Worm (Caenorhabditis elegans) whole organism, young adult: ENCODE measurements around the gene C08E3.15.

Experiments used
- C17E4.6 ChIP-seq: fragments of 200-800 bp; sonication (Bioruptor generic); IDR thresholded peaks from 2 replicates; pipeline ENCODE4 v1.3.6; 2022; ENCODE audit warnings: missing genetic modification reagents, missing genetic modification characterization, missing compliant biosample characterization
- D2030.7 ChIP-seq: fragments of 200-800 bp; sonication (Bioruptor generic); IDR thresholded peaks from 2 replicates; pipeline ENCODE4 v1.3.6; 2022; ENCODE audit warnings: missing genetic modification reagents, missing genetic modification characterization, missing compliant biosample characterization
- F33H1.4 ChIP-seq: fragments of 200-800 bp; sonication (Bioruptor generic); IDR thresholded peaks from 2 replicates; pipeline ENCODE4 v1.3.6; 2022; ENCODE audit warnings: missing genetic modification reagents, missing genetic modification characterization, missing compliant biosample characterization
- F55B11.4 ChIP-seq: sonication (generic microtip); optimal IDR thresholded peaks from 2 replicates; lab custom pipeline; 2016; ENCODE audit warnings: missing compliant biosample characterization, missing genetic modification characterization, borderline replicate concordance; ENCODE audit not compliant: insufficient read depth
- K11D2.4 ChIP-seq: fragments of 200-800 bp; sonication (Bioruptor generic); IDR thresholded peaks from 2 replicates; pipeline ENCODE4 v1.3.6; 2022; ENCODE audit warnings: missing genetic modification reagents, missing genetic modification characterization, missing compliant biosample characterization
- Y53F4B.3 ChIP-seq: fragments of 200-800 bp; sonication (Bioruptor generic); IDR thresholded peaks from 2 replicates; pipeline ENCODE4 v1.3.6; 2022; ENCODE audit warnings: missing genetic modification reagents, missing genetic modification characterization, missing compliant biosample characterization
- Y79H2A.3 ChIP-seq: fragments of 200-800 bp; sonication (Bioruptor generic); conservative IDR thresholded peaks from 2 replicates; pipeline ENCODE4 v1.3.6; 2022; ENCODE audit warnings: missing genetic modification reagents, missing genetic modification characterization, missing compliant biosample characterization
- Y95B8A.8 ChIP-seq: fragments of 200-800 bp; sonication (Bioruptor generic); IDR thresholded peaks from 2 replicates; pipeline ENCODE4 v1.3.6; 2022; ENCODE audit warnings: missing genetic modification reagents, missing genetic modification characterization, missing compliant biosample characterization
- ama-1 ChIP-seq, 3 experiments: fragments of 150-350 bp in 1 of 3; sonication (generic microtip) in 2 of 3; optimal IDR thresholded peaks; 2 replicates each; lab custom pipeline; 2014 to 2018; ENCODE audit warnings: missing biosample characterization in 2 of 3, missing genetic modification characterization in 2 of 3, missing genetic modification reagents in 2 of 3
- bed-2 ChIP-seq: fragments of 200-800 bp; sonication (Bioruptor generic); IDR thresholded peaks from 2 replicates; pipeline ENCODE4 v1.3.6; 2022; ENCODE audit warnings: missing genetic modification reagents, missing genetic modification characterization, missing compliant biosample characterization
- ccch-3 ChIP-seq: fragments of 200-800 bp; sonication (Bioruptor generic); optimal IDR thresholded peaks from 2 replicates; lab custom pipeline; 2018; ENCODE audit warnings: mild to moderate bottlenecking, missing genetic modification characterization, missing compliant biosample characterization
- die-1 ChIP-seq: sonication (generic microtip); optimal IDR thresholded peaks from 2 replicates; lab custom pipeline; 2016; ENCODE audit warnings: missing genotype, mild to moderate bottlenecking, missing genetic modification characterization, missing compliant biosample characterization
- egrh-3 ChIP-seq: fragments of 200-800 bp; sonication (Bioruptor generic); IDR thresholded peaks from 2 replicates; pipeline ENCODE4 v1.3.6; 2022; ENCODE audit warnings: missing genetic modification reagents, missing genetic modification characterization, missing compliant biosample characterization
- ekl-4 ChIP-seq: fragments of 200-800 bp; sonication (Bioruptor generic); IDR thresholded peaks from 2 replicates; pipeline ENCODE4 v1.3.6; 2022; ENCODE audit warnings: missing genetic modification reagents, missing genetic modification characterization, missing compliant biosample characterization
- ets-4 ChIP-seq: fragments of 200-800 bp; sonication (Bioruptor generic); optimal IDR thresholded peaks from 2 replicates; lab custom pipeline; 2018; ENCODE audit warnings: mild to moderate bottlenecking, missing genetic modification characterization, missing compliant biosample characterization
- fkh-3 ChIP-seq: sonication (generic microtip); optimal IDR thresholded peaks from 2 replicates; lab custom pipeline; 2016; ENCODE audit warnings: mild to moderate bottlenecking, missing genetic modification characterization, missing compliant biosample characterization
- him-1 ChIP-seq: sonication (generic microtip); optimal IDR thresholded peaks from 2 replicates; lab custom pipeline; 2016; ENCODE audit warnings: missing genotype, missing genetic modification reagents, missing genetic modification characterization, missing compliant biosample characterization
- hlh-12 ChIP-seq: sonication (generic microtip); optimal IDR thresholded peaks from 2 replicates; lab custom pipeline; 2016; ENCODE audit warnings: missing genetic modification characterization, missing compliant biosample characterization
- hlh-26 ChIP-seq: fragments of 200-800 bp; sonication (Bioruptor generic); conservative IDR thresholded peaks from 2 replicates; pipeline ENCODE4 v1.3.6; 2022; ENCODE audit warnings: missing genetic modification reagents, missing genetic modification characterization, missing compliant biosample characterization
- hrde-1 ChIP-seq: sonication (generic microtip); optimal IDR thresholded peaks from 2 replicates; lab custom pipeline; 2016; ENCODE audit warnings: missing genetic modification characterization, mild to moderate bottlenecking, missing compliant biosample characterization, moderate library complexity, missing genotype, missing genetic modification reagents, borderline replicate concordance
- lin-26 ChIP-seq: fragments of 200-800 bp; sonication (Bioruptor generic); IDR thresholded peaks from 2 replicates; pipeline ENCODE4 v1.3.6; 2022; ENCODE audit warnings: missing genetic modification reagents, missing genetic modification characterization, missing compliant biosample characterization
- lin-54 ChIP-seq: fragments of 200-800 bp; sonication (Bioruptor generic); optimal IDR thresholded peaks from 2 replicates; lab custom pipeline; 2018; ENCODE audit warnings: mild to moderate bottlenecking, missing genetic modification characterization, missing compliant biosample characterization
- lsl-1 ChIP-seq: fragments of 200-800 bp; sonication (Bioruptor generic); optimal IDR thresholded peaks from 2 replicates; lab custom pipeline; 2018; ENCODE audit warnings: mild to moderate bottlenecking, missing genetic modification characterization, moderate library complexity, missing compliant biosample characterization
- nfyb-1 ChIP-seq: fragments of 200-800 bp; sonication (Bioruptor generic); IDR thresholded peaks from 2 replicates; pipeline ENCODE4 v1.3.6; 2022; ENCODE audit warnings: missing genetic modification reagents, missing genetic modification characterization, missing compliant biosample characterization
- pbrm-1 ChIP-seq: fragments of 200-800 bp; sonication (Bioruptor generic); IDR thresholded peaks from 2 replicates; pipeline ENCODE4 v1.3.6; 2022; ENCODE audit warnings: missing genetic modification reagents, missing genetic modification characterization, missing compliant biosample characterization
- rcor-1 ChIP-seq: fragments of 200-800 bp; sonication (Bioruptor generic); IDR thresholded peaks from 2 replicates; pipeline ENCODE4 v1.3.6; 2022; ENCODE audit warnings: missing genetic modification reagents, missing genetic modification characterization, missing compliant biosample characterization
- rpc-1 ChIP-seq, 2 experiments: fragments of 150-350 bp in 1 of 2; sonication (generic microtip) in 1 of 2; optimal IDR thresholded peaks; 2 replicates each; lab custom pipeline; 2014 to 2018; ENCODE audit warnings: missing biosample characterization in 1 of 2, missing genetic modification characterization in 1 of 2, missing genetic modification reagents in 1 of 2, missing genotype in 1 of 2
- snpc-1.1 ChIP-seq: sonication (generic microtip); optimal IDR thresholded peaks from 2 replicates; lab custom pipeline; 2017; ENCODE audit warnings: missing genetic modification characterization, mild to moderate bottlenecking, missing compliant biosample characterization, antibody characterized with exemption, moderate library complexity, missing genotype, missing genetic modification reagents; ENCODE audit not compliant: insufficient read depth
- somi-1 ChIP-seq: fragments of 200-800 bp; sonication (Bioruptor generic); optimal IDR thresholded peaks from 2 replicates; lab custom pipeline; 2018; ENCODE audit warnings: mild to moderate bottlenecking, missing genetic modification characterization, missing compliant biosample characterization
- tbp1 ChIP-seq: fragments of 200-800 bp; sonication (Bioruptor generic); optimal IDR thresholded peaks from 2 replicates; lab custom pipeline; 2018; ENCODE audit warnings: mild to moderate bottlenecking, missing genetic modification characterization, missing compliant biosample characterization
- zfh-2 ChIP-seq: fragments of 200-800 bp; sonication (Bioruptor generic); conservative IDR thresholded peaks from 2 replicates; pipeline ENCODE4 v1.3.6; 2022; ENCODE audit warnings: missing genetic modification reagents, missing genetic modification characterization, missing compliant biosample characterization
- ztf-25 ChIP-seq: fragments of 200-800 bp; sonication (Bioruptor generic); IDR thresholded peaks from 2 replicates; pipeline ENCODE4 v1.3.6; 2022; ENCODE audit warnings: missing genetic modification reagents, missing genetic modification characterization, missing compliant biosample characterization

C08E3.15 gene

DNA sequence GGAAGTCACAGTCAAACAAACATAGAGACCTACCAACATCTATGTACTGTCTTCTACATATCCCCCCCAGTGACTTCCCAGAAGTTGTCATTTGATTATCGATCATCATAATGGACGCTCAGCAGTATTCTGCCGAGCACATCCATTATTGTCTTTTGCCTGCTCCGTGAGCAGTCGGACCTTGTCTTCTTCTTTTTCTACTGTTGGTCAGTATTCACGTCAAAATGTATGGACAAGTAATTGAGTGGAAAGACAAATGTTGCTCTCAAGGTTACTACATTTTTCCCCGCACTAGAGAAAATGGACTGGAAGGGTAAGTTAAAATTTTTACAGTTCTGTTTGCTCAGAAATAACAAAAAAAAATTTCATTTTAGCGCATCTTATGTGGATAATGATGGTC is 27.2 kb upstream of the C08E3.15 start, which contains the start of gene btb-12:
Gene btb-12 (plus strand): TSS at position 301 of the 400 bp plus-strand sequence.
- TF ChIP-seq ccch-3 (no peak), hlh-12 (tag; lab: Kevin White, UChicago) (no peak), rcor-1 (no peak), K11D2.4 (no peak), F55B11.4 (no peak), C17E4.6 (GFP tag; lab: Robert Waterston, UW) (no peak), Y53F4B.3 (GFP tag; lab: Robert Waterston, UW) (no peak), egrh-3 (GFP tag; lab: Robert Waterston, UW) (no peak), fkh-3 (tag; lab: Kevin White, UChicago) (no peak), nfyb-1 (no peak), ekl-4 (no peak), ama-1 (optimal IDR thresholded peaks at IDR 0.05; lab: Kevin White, UChicago) (no peak), ama-1 (GFP tag; optimal IDR thresholded peaks at IDR 0.05; lab: Kevin White, UChicago) (no peak), D2030.7 (GFP tag; lab: Robert Waterston, UW) (no peak)
- TF ChIP-seq, all 124 proteins: peak for 0

ce11 chrII:1653397-1653796 is 25.7 kb upstream of the C08E3.15 start, which contains the start of gene fbxb-15:
TSS of gene fbxb-15 (minus strand) at chrII:1653497.
- TF ChIP-seq him-1 (tag; lab: Kevin White, UChicago): no peak
- TF ChIP-seq bed-2 (GFP tag; lab: Robert Waterston, UW): no peak
- TF ChIP-seq F33H1.4: no peak
- no peak for TF ChIP-seq ztf-25 (GFP tag; lab: Robert Waterston, UW)
- TF ChIP-seq lin-26 (GFP tag; lab: Robert Waterston, UW): no peak
- no peak for TF ChIP-seq rpc-1 (optimal IDR thresholded peaks at IDR 0.05; lab: Kevin White, UChicago)
- no peak for TF ChIP-seq rpc-1 (tag; optimal IDR thresholded peaks at IDR 0.05; lab: Kevin White, UChicago)
- no peak for TF ChIP-seq die-1 (tag; lab: Kevin White, UChicago)
- no peak for TF ChIP-seq F55B11.4
- no peak for TF ChIP-seq lsl-1

ce11 chrII:1651804-1652203 is 24.1 kb upstream of the C08E3.15 start, which contains the start of gene fbxb-16:
TSS of gene fbxb-16 (minus strand) at chrII:1651904.
- TF ChIP-seq hlh-26 (no peak), tbp1 (GFP tag; lab: Kevin White, UChicago) (no peak), lin-54 (GFP tag; lab: Kevin White, UChicago) (no peak), Y95B8A.8 (GFP tag; lab: Robert Waterston, UW) (no peak), pbrm-1 (GFP tag; lab: Robert Waterston, UW) (no peak), somi-1 (GFP tag; lab: Kevin White, UChicago) (no peak), Y79H2A.3 (GFP tag; lab: Robert Waterston, UW) (no peak), C17E4.6 (GFP tag; lab: Robert Waterston, UW) (no peak)

- TF ChIP-seq hrde-1: no peak
- TF ChIP-seq lin-26 (GFP tag; lab: Robert Waterston, UW): no peak
- no peak for TF ChIP-seq ets-4 (GFP tag; lab: Kevin White, UChicago)
- TF ChIP-seq him-1 (tag; lab: Kevin White, UChicago): no peak
- TF ChIP-seq snpc-1.1 (tag; lab: Kevin White, UChicago): no peak
Observed at ce11 chrII:1650502-1650901, 22.8 kb upstream of the C08E3.15 start, which contains the start of gene fbxb-20. TSS of gene fbxb-20 (minus strand) at chrII:1650602.

DNA sequence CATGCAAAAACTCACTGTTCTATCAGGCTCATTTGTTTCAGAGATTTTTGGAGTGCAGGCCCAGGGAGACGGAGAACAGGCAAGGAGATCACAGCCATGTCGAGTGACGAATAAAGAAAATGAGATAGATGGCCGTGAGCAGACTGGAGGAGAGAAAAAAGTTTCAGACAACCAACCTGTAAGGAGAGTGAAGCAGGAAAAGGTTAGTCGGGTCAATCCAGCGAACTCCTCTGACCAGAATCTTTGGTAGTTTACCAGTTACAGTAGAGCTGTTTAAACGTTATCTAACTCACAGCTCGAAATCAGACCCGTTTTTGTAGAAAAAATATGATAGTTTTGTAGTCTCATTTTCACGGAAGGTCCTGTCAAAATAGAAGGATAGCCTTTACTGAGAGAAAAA is 21.1 kb upstream of the C08E3.15 start, which contains the start of gene fbxb-21:
Gene fbxb-21 (minus strand): TSS at position 101 of the 400 bp plus-strand sequence.
- no peak for TF ChIP-seq zfh-2
- TF ChIP-seq, all 124 proteins: peak for 0
